Fruit fly (Drosophila melanogaster) whole organism, embryonic: Measurements from ENCODE around the gene CG10383.
A peak's percentile ranks its signal among the peaks of the same experiment; 100 is the strongest.

Experiments
- Aef1 ChIP-seq: fragments of 200-800 bp; sonication (Bioruptor generic); IDR thresholded peaks from 3 replicates; pipeline ENCODE4 v1.3.6; 2022; ENCODE audit warnings: missing biosample characterization, missing genetic modification characterization
- Atf6 ChIP-seq: fragments of 200-800 bp; sonication (Bioruptor generic); IDR thresholded peaks from 2 replicates; pipeline ENCODE4 v1.3.6; 2022; ENCODE audit warnings: missing biosample characterization, missing genetic modification characterization
- B-H2 ChIP-seq: fragments of 200-800 bp; sonication (Bioruptor generic); optimal IDR thresholded peaks from 2 replicates; lab custom pipeline; 2018; ENCODE audit warnings: missing biosample characterization, mild to moderate bottlenecking, missing genetic modification characterization
- Bgb ChIP-seq: fragments of 200-800 bp; sonication (Bioruptor generic); IDR thresholded peaks from 2 replicates; pipeline ENCODE4 v1.3.6; 2022; ENCODE audit warnings: missing biosample characterization, missing genetic modification characterization; ENCODE audit not compliant: partially characterized antibody
- BtbVII ChIP-seq: fragments of 200-800 bp; sonication (Bioruptor generic); optimal IDR thresholded peaks from 3 replicates; lab custom pipeline; 2017; ENCODE audit warnings: missing biosample characterization, mild to moderate bottlenecking, missing genetic modification characterization
- CG10209 ChIP-seq: fragments of 200-800 bp; sonication (Bioruptor generic); optimal IDR thresholded peaks from 3 replicates; lab custom pipeline; 2017; ENCODE audit warnings: missing biosample characterization, mild to moderate bottlenecking, missing genetic modification characterization, missing genetic modification reagents
- CG10654 ChIP-seq: fragments of 200-800 bp; sonication (Bioruptor generic); optimal IDR thresholded peaks from 2 replicates; lab custom pipeline; 2016; ENCODE audit warnings: missing biosample characterization, missing genetic modification characterization
- CG10979 ChIP-seq: fragments of 200-800 bp; sonication (Bioruptor generic); optimal IDR thresholded peaks from 2 replicates; lab custom pipeline; 2018; ENCODE audit warnings: missing biosample characterization, mild to moderate bottlenecking, missing genetic modification characterization, moderate library complexity
- CG11696 ChIP-seq: fragments of 200-800 bp; sonication (Bioruptor generic); IDR thresholded peaks from 2 replicates; pipeline ENCODE4 v1.3.6; 2022; ENCODE audit warnings: missing biosample characterization, missing genetic modification characterization
- CG1529 ChIP-seq: fragments of 200-800 bp; sonication (Bioruptor generic); optimal IDR thresholded peaks from 3 replicates; lab custom pipeline; 2018; ENCODE audit warnings: missing biosample characterization, missing genetic modification characterization
- CG15479 ChIP-seq: fragments of 200-800 bp; sonication (Bioruptor generic); optimal IDR thresholded peaks from 3 replicates; lab custom pipeline; 2019; ENCODE audit warnings: missing biosample characterization, mild to moderate bottlenecking, missing genetic modification characterization, moderate library complexity
- CG17186 ChIP-seq: fragments of 200-800 bp; sonication (Bioruptor generic); optimal IDR thresholded peaks from 3 replicates; lab custom pipeline; 2017; ENCODE audit warnings: missing biosample characterization, missing genetic modification reagents, missing genetic modification characterization
- CG17359 ChIP-seq: fragments of 200-800 bp; sonication (Bioruptor generic); optimal IDR thresholded peaks from 3 replicates; lab custom pipeline; 2018; ENCODE audit warnings: missing biosample characterization, mild to moderate bottlenecking, missing genetic modification characterization, moderate library complexity
- CG17385 ChIP-seq: fragments of 200-800 bp; sonication (Bioruptor generic); optimal IDR thresholded peaks from 3 replicates; lab custom pipeline; 2018; ENCODE audit warnings: missing biosample characterization, mild to moderate bottlenecking, missing genetic modification characterization
- CG17612 ChIP-seq: fragments of 200-800 bp; sonication (Bioruptor generic); IDR thresholded peaks from 2 replicates; pipeline ENCODE4 v1.3.6; 2022; ENCODE audit warnings: missing biosample characterization, missing genetic modification characterization
- CG18476 ChIP-seq: fragments of 200-800 bp; sonication (Bioruptor generic); optimal IDR thresholded peaks from 2 replicates; lab custom pipeline; 2016; ENCODE audit warnings: missing biosample characterization, mild to moderate bottlenecking, missing genetic modification characterization
- CG18599 ChIP-seq: fragments of 200-800 bp; sonication (Bioruptor generic); optimal IDR thresholded peaks from 3 replicates; lab custom pipeline; 2017; ENCODE audit warnings: missing biosample characterization, missing genetic modification characterization, mild to moderate bottlenecking, moderate library complexity, missing genetic modification reagents
- CG2120 ChIP-seq: fragments of 200-800 bp; sonication (Bioruptor generic); optimal IDR thresholded peaks from 3 replicates; lab custom pipeline; 2016; ENCODE audit warnings: missing biosample characterization, missing genetic modification characterization
- CG4820 ChIP-seq: fragments of 200-800 bp; sonication (Bioruptor generic); optimal IDR thresholded peaks from 3 replicates; lab custom pipeline; 2016; ENCODE audit warnings: missing biosample characterization, missing genetic modification characterization
- CG5953 ChIP-seq: fragments of 200-800 bp; sonication (Bioruptor generic); IDR thresholded peaks from 2 replicates; pipeline ENCODE4 v1.3.6; 2022; ENCODE audit warnings: missing biosample characterization, missing genetic modification characterization
- CG6854 ChIP-seq: fragments of 200-800 bp; sonication (Bioruptor generic); optimal IDR thresholded peaks from 3 replicates; lab custom pipeline; 2017; ENCODE audit warnings: missing biosample characterization, mild to moderate bottlenecking, missing genetic modification characterization
- CG7928 ChIP-seq: fragments of 200-800 bp; sonication (Bioruptor generic); optimal IDR thresholded peaks from 2 replicates; lab custom pipeline; 2017; ENCODE audit warnings: missing biosample characterization, mild to moderate bottlenecking, missing genetic modification characterization
- Camta ChIP-seq: fragments of 200-800 bp; sonication (Bioruptor generic); optimal IDR thresholded peaks from 2 replicates; lab custom pipeline; 2016; ENCODE audit warnings: missing biosample characterization, missing genetic modification characterization
- Dp ChIP-seq: fragments of 200-800 bp; sonication (Bioruptor generic); optimal IDR thresholded peaks from 2 replicates; lab custom pipeline; 2018; ENCODE audit warnings: missing biosample characterization, mild to moderate bottlenecking, missing genetic modification characterization, moderate library complexity
- Dref ChIP-seq: fragments of 200-800 bp; sonication (Bioruptor generic); IDR thresholded peaks from 2 replicates; pipeline ENCODE4 v1.3.6; 2022; ENCODE audit warnings: missing biosample characterization, missing genetic modification characterization
- Ets65A ChIP-seq: fragments of 200-800 bp; sonication (Bioruptor generic); peaks from one replicate; lab custom pipeline; 2016; ENCODE audit warnings: missing biosample characterization, missing genetic modification characterization
- HLH54F ChIP-seq: fragments of 200-800 bp; sonication (Bioruptor generic); optimal IDR thresholded peaks from 3 replicates; lab custom pipeline; 2016; ENCODE audit warnings: missing biosample characterization, missing genetic modification characterization
- Hey ChIP-seq: fragments of 200-800 bp; sonication (Bioruptor generic); optimal IDR thresholded peaks from 3 replicates; lab custom pipeline; 2018; ENCODE audit warnings: missing biosample characterization, mild to moderate bottlenecking, missing genetic modification characterization
- Jarid2 ChIP-seq: fragments of 200-800 bp; sonication (Bioruptor generic); optimal IDR thresholded peaks from 3 replicates; lab custom pipeline; 2017; ENCODE audit warnings: mild to moderate bottlenecking, missing biosample characterization, missing genetic modification reagents, missing genetic modification characterization
- MBD-R2 ChIP-seq: fragments of 200-800 bp; sonication (Bioruptor generic); IDR thresholded peaks from 2 replicates; pipeline ENCODE4 v1.3.6; 2022; ENCODE audit warnings: missing biosample characterization, missing genetic modification characterization
- NC2β ChIP-seq: fragments of 200-800 bp; sonication (Bioruptor generic); optimal IDR thresholded peaks from 2 replicates; lab custom pipeline; 2016; ENCODE audit warnings: missing biosample characterization, missing genetic modification characterization
- Sin3A ChIP-seq: fragments of >200 bp; optimal IDR thresholded peaks from 2 replicates; lab custom pipeline; 2018
- Taf1 ChIP-seq: fragments of 200-800 bp; sonication (Bioruptor generic); IDR thresholded peaks from 2 replicates; pipeline ENCODE4 v1.3.6; 2022; ENCODE audit warnings: missing biosample characterization, missing genetic modification characterization
- ash1 ChIP-seq: fragments of 200-800 bp; sonication (Bioruptor generic); optimal IDR thresholded peaks from 2 replicates; lab custom pipeline; 2018; ENCODE audit warnings: missing biosample characterization, mild to moderate bottlenecking, missing genetic modification characterization
- bbx ChIP-seq: fragments of 200-800 bp; sonication (Bioruptor generic); IDR thresholded peaks from 2 replicates; pipeline ENCODE4 v1.3.6; 2022; ENCODE audit warnings: missing biosample characterization, missing genetic modification characterization; ENCODE audit not compliant: partially characterized antibody
- btn ChIP-seq: fragments of 200-800 bp; sonication (Bioruptor generic); optimal IDR thresholded peaks from 2 replicates; lab custom pipeline; 2016; ENCODE audit warnings: missing biosample characterization, missing genetic modification characterization
- cato ChIP-seq: fragments of 200-800 bp; sonication (Bioruptor generic); optimal IDR thresholded peaks from 2 replicates; lab custom pipeline; 2016; ENCODE audit warnings: missing biosample characterization, missing genetic modification characterization, borderline replicate concordance
- caup ChIP-seq: fragments of 200-800 bp; sonication (Bioruptor generic); optimal IDR thresholded peaks from 3 replicates; lab custom pipeline; 2017; ENCODE audit warnings: missing biosample characterization, mild to moderate bottlenecking, missing genetic modification characterization, moderate library complexity; ENCODE audit not compliant: severe bottlenecking
- crol ChIP-seq: fragments of 200-800 bp; sonication (Bioruptor generic); IDR thresholded peaks from 2 replicates; pipeline ENCODE4 v1.3.6; 2022; ENCODE audit warnings: missing biosample characterization, missing genetic modification characterization
- dan ChIP-seq: fragments of 200-800 bp; sonication (Bioruptor generic); IDR thresholded peaks from 2 replicates; pipeline ENCODE4 v1.3.6; 2022; ENCODE audit warnings: missing biosample characterization, missing genetic modification characterization
- fd3F ChIP-seq: fragments of 200-800 bp; sonication (Bioruptor generic); optimal IDR thresholded peaks from 2 replicates; lab custom pipeline; 2018; ENCODE audit warnings: missing biosample characterization, mild to moderate bottlenecking, missing genetic modification characterization, moderate library complexity
- gfzf ChIP-seq: fragments of 200-800 bp; sonication (Bioruptor generic); optimal IDR thresholded peaks from 2 replicates; lab custom pipeline; 2016; ENCODE audit warnings: missing biosample characterization, mild to moderate bottlenecking, missing genetic modification characterization, moderate library complexity
- hbn ChIP-seq: fragments of 200-800 bp; sonication (Bioruptor generic); IDR thresholded peaks from 2 replicates; pipeline ENCODE4 v1.3.6; 2022; ENCODE audit warnings: missing biosample characterization, missing genetic modification characterization; ENCODE audit not compliant: partially characterized antibody
- ken ChIP-seq: fragments of 200-800 bp; sonication (Bioruptor generic); IDR thresholded peaks from 3 replicates; pipeline ENCODE4 v1.3.6; 2022; ENCODE audit warnings: missing biosample characterization, missing genetic modification characterization
- kni ChIP-seq: fragments of 200-800 bp; sonication (Bioruptor generic); optimal IDR thresholded peaks from 3 replicates; lab custom pipeline; 2017; ENCODE audit warnings: mild to moderate bottlenecking, missing biosample characterization, missing genetic modification reagents, missing genetic modification characterization
- lab ChIP-seq: fragments of 200-800 bp; sonication (Bioruptor generic); optimal IDR thresholded peaks from 3 replicates; lab custom pipeline; 2017; ENCODE audit warnings: missing biosample characterization, missing genetic modification characterization, mild to moderate bottlenecking, moderate library complexity, missing genetic modification reagents
- luna ChIP-seq: fragments of 200-800 bp; sonication (Bioruptor generic); optimal IDR thresholded peaks from 2 replicates; lab custom pipeline; 2016; ENCODE audit warnings: missing biosample characterization, missing genetic modification characterization
- odd ChIP-seq: fragments of 200-800 bp; sonication (Bioruptor generic); optimal IDR thresholded peaks from 2 replicates; lab custom pipeline; 2017; ENCODE audit warnings: missing biosample characterization, mild to moderate bottlenecking, missing genetic modification characterization
- pum ChIP-seq: fragments of 200-800 bp; sonication (Bioruptor generic); optimal IDR thresholded peaks from 2 replicates; lab custom pipeline; 2016; ENCODE audit warnings: missing biosample characterization, missing genetic modification characterization
- slp2 ChIP-seq: fragments of 200-800 bp; sonication (Bioruptor generic); optimal IDR thresholded peaks from 2 replicates; lab custom pipeline; 2016; ENCODE audit warnings: missing biosample characterization, missing genetic modification characterization
- wdn ChIP-seq: fragments of 200-800 bp; sonication (Bioruptor generic); IDR thresholded peaks from 2 replicates; pipeline ENCODE4 v1.3.6; 2022; ENCODE audit warnings: missing biosample characterization, missing genetic modification characterization
- wek ChIP-seq: fragments of 200-800 bp; sonication (Bioruptor generic); optimal IDR thresholded peaks from 3 replicates; lab custom pipeline; 2018; ENCODE audit warnings: missing biosample characterization, mild to moderate bottlenecking, missing genetic modification characterization, moderate library complexity

CG10383 gene

dm6 chr2L:18694724-18695105 is 687 bp downstream of the CG10383 start (continued):
- TF ChIP-seq CG7928 (GFP tag; lab: Kevin White, UChicago) (no peak), CG17186 (GFP tag; lab: Kevin White, UChicago) (no peak), CG6854 (GFP tag; lab: Kevin White, UChicago) (no peak), CG4820 (peak; percentile 20), fd3F (GFP tag; lab: Kevin White, UChicago) (peak; percentile 3), Atf6 (GFP tag; lab: Robert Waterston, UW) (peak; percentile 56), btn (GFP tag; lab: Kevin White, UChicago) (no peak), CG18476 (no peak), CG5953 (GFP tag; lab: Robert Waterston, UW) (no peak), BtbVII (GFP tag; lab: Kevin White, UChicago) (no peak), NC2β (peak; percentile 24), Taf1 (GFP tag; lab: Robert Waterston, UW) (0 out of 2 replicates have a peak, but pooled peaks have one; percentile 22), HLH54F (GFP tag; lab: Kevin White, UChicago) (no peak), CG17359 (tag; lab: Kevin White, UChicago) (peak; percentile 10), wdn (GFP tag; lab: Robert Waterston, UW) (no peak), CG18599 (no peak), CG17385 (GFP tag; lab: Kevin White, UChicago) (peak; percentile 18), cato (GFP tag; lab: Kevin White, UChicago) (no peak), Sin3A (lab: Kevin White, UChicago) (no peak), Aef1 (GFP tag; lab: Robert Waterston, UW) (peak; percentile 39; the same call in 2 of the 3 replicates), CG17612 (GFP tag; lab: Robert Waterston, UW) (no peak), Dref (GFP tag; lab: Robert Waterston, UW) (no peak), Bgb (no peak), Ets65A (peak; percentile 88), slp2 (GFP tag; lab: Kevin White, UChicago) (no peak), gfzf (GFP tag; lab: Kevin White, UChicago) (no peak), lab (GFP tag; lab: Kevin White, UChicago) (peak; percentile 19), dan (GFP tag; lab: Robert Waterston, UW) (no peak), ken (no peak), CG10979 (tag; lab: Kevin White, UChicago) (peak; percentile 8), kni (GFP tag; lab: Kevin White, UChicago) (no peak), wek (no peak), pum (GFP tag; lab: Kevin White, UChicago) (peak; percentile 21), CG2120 (GFP tag; lab: Kevin White, UChicago) (no peak), odd (no peak), CG1529 (no peak), CG11696 (GFP tag; lab: Robert Waterston, UW) (peak; percentile 27; the same call in 1 of the 2 replicates), ash1 (GFP tag; lab: Kevin White, UChicago) (no peak), CG15479 (GFP tag; lab: Kevin White, UChicago) (no peak), caup (GFP tag; lab: Kevin White, UChicago) (no peak), Camta (GFP tag; lab: Kevin White, UChicago) (peak; percentile 13), B-H2 (no peak), CG10654 (no peak), crol (GFP tag; lab: Robert Waterston, UW) (no peak), luna (no peak), hbn (GFP tag; lab: Robert Waterston, UW) (no peak), Dp (no peak), Hey (no peak), bbx (GFP tag; lab: Robert Waterston, UW) (no peak), Jarid2 (GFP tag; lab: Kevin White, UChicago) (no peak), CG10209 (GFP tag; lab: Kevin White, UChicago) (peak; percentile 4), MBD-R2 (GFP tag; lab: Robert Waterston, UW) (no peak)
